Fruit fly (Drosophila melanogaster) whole organism, embryonic: ENCODE results near the gene Bx.
A peak's percentile ranks its signal among the peaks of the same experiment; 100 is the strongest.

Experiments used
- Asciz ChIP-seq: fragments of 200-800 bp; sonication (Bioruptor generic); optimal IDR thresholded peaks from 2 replicates; lab custom pipeline; 2017; ENCODE audit warnings: missing biosample characterization, mild to moderate bottlenecking, missing genetic modification characterization, missing genetic modification reagents
- CG10431 ChIP-seq: fragments of 200-800 bp; sonication (Bioruptor generic); optimal IDR thresholded peaks from 3 replicates; lab custom pipeline; 2018; ENCODE audit warnings: missing biosample characterization, mild to moderate bottlenecking, missing genetic modification characterization
- CG10959 ChIP-seq: fragments of 200-800 bp; sonication (Bioruptor generic); IDR thresholded peaks from 2 replicates; pipeline ENCODE4 v1.3.6; 2022; ENCODE audit warnings: missing biosample characterization, missing genetic modification characterization
- CG11093 ChIP-seq: fragments of 200-800 bp; sonication (Bioruptor generic); IDR thresholded peaks from 3 replicates; pipeline ENCODE4 v1.3.6; 2022; ENCODE audit warnings: missing biosample characterization, missing genetic modification characterization
- CG11247 ChIP-seq: fragments of 200-800 bp; sonication (Bioruptor generic); IDR thresholded peaks from 2 replicates; pipeline ENCODE4 v1.3.6; 2022; ENCODE audit warnings: missing biosample characterization, missing genetic modification characterization
- CG12071 ChIP-seq: fragments of 200-800 bp; sonication (Bioruptor generic); optimal IDR thresholded peaks from 3 replicates; lab custom pipeline; 2018; ENCODE audit warnings: missing biosample characterization, mild to moderate bottlenecking, missing genetic modification characterization
- CG13424 ChIP-seq: fragments of 200-800 bp; sonication (Bioruptor generic); optimal IDR thresholded peaks from 2 replicates; lab custom pipeline; 2019; ENCODE audit warnings: missing biosample characterization, mild to moderate bottlenecking, missing genetic modification characterization, moderate library complexity
- CG15601 ChIP-seq: fragments of 200-800 bp; sonication (Bioruptor generic); optimal IDR thresholded peaks from 3 replicates; lab custom pipeline; 2019; ENCODE audit warnings: missing biosample characterization, mild to moderate bottlenecking, missing genetic modification characterization, moderate library complexity
- CG15696 ChIP-seq: fragments of 200-800 bp; sonication (Bioruptor generic); optimal IDR thresholded peaks from 2 replicates; lab custom pipeline; 2019; ENCODE audit warnings: missing biosample characterization, mild to moderate bottlenecking, missing genetic modification characterization, moderate library complexity
- CG17186 ChIP-seq: fragments of 200-800 bp; sonication (Bioruptor generic); optimal IDR thresholded peaks from 3 replicates; lab custom pipeline; 2017; ENCODE audit warnings: missing biosample characterization, missing genetic modification reagents, missing genetic modification characterization
- CG17328 ChIP-seq: fragments of 200-800 bp; sonication (Bioruptor generic); IDR thresholded peaks from 2 replicates; pipeline ENCODE4 v1.3.6; 2022; ENCODE audit warnings: missing biosample characterization, missing genetic modification characterization
- CG18476 ChIP-seq: fragments of 200-800 bp; sonication (Bioruptor generic); optimal IDR thresholded peaks from 2 replicates; lab custom pipeline; 2016; ENCODE audit warnings: missing biosample characterization, mild to moderate bottlenecking, missing genetic modification characterization
- CG2120 ChIP-seq: fragments of 200-800 bp; sonication (Bioruptor generic); optimal IDR thresholded peaks from 3 replicates; lab custom pipeline; 2016; ENCODE audit warnings: missing biosample characterization, missing genetic modification characterization
- CG31388 ChIP-seq: fragments of 200-800 bp; sonication (Bioruptor generic); optimal IDR thresholded peaks from 2 replicates; lab custom pipeline; 2016; ENCODE audit warnings: missing biosample characterization, missing genetic modification characterization
- CG33557 ChIP-seq: fragments of 200-800 bp; sonication (Bioruptor generic); optimal IDR thresholded peaks from 2 replicates; lab custom pipeline; 2019; ENCODE audit warnings: missing biosample characterization, mild to moderate bottlenecking, missing genetic modification characterization, moderate library complexity
- CG3407 ChIP-seq: fragments of 200-800 bp; sonication (Bioruptor generic); optimal IDR thresholded peaks from 2 replicates; lab custom pipeline; 2018; ENCODE audit warnings: missing biosample characterization, mild to moderate bottlenecking, missing genetic modification characterization
- CG3838 ChIP-seq: fragments of 200-800 bp; sonication (Bioruptor generic); optimal IDR thresholded peaks from 3 replicates; lab custom pipeline; 2016; ENCODE audit warnings: missing biosample characterization, missing genetic modification characterization
- CG4328 ChIP-seq: fragments of 200-800 bp; sonication (Bioruptor generic); optimal IDR thresholded peaks from 3 replicates; lab custom pipeline; 2017; ENCODE audit warnings: missing biosample characterization, missing genetic modification reagents, missing genetic modification characterization
- CG4360 ChIP-seq: fragments of 200-800 bp; sonication (Bioruptor generic); IDR thresholded peaks from 2 replicates; pipeline ENCODE4 v1.3.6; 2022; ENCODE audit warnings: missing biosample characterization, missing genetic modification characterization
- CG6683 ChIP-seq: fragments of 200-800 bp; sonication (Bioruptor generic); optimal IDR thresholded peaks from 2 replicates; lab custom pipeline; 2017; ENCODE audit warnings: missing biosample characterization, mild to moderate bottlenecking, missing genetic modification characterization, missing genetic modification reagents
- CG7372 ChIP-seq: fragments of 200-800 bp; sonication (Bioruptor generic); IDR thresholded peaks from 2 replicates; pipeline ENCODE4 v1.3.6; 2022; ENCODE audit warnings: missing biosample characterization, missing genetic modification characterization
- CG7556 ChIP-seq: fragments of 200-800 bp; sonication (Bioruptor generic); optimal IDR thresholded peaks from 2 replicates; lab custom pipeline; 2017; ENCODE audit warnings: missing biosample characterization, mild to moderate bottlenecking, missing genetic modification characterization
- CG7928 ChIP-seq: fragments of 200-800 bp; sonication (Bioruptor generic); optimal IDR thresholded peaks from 2 replicates; lab custom pipeline; 2017; ENCODE audit warnings: missing biosample characterization, mild to moderate bottlenecking, missing genetic modification characterization
- CG9437 ChIP-seq: fragments of 200-800 bp; sonication (Bioruptor generic); optimal IDR thresholded peaks from 2 replicates; lab custom pipeline; 2018; ENCODE audit warnings: missing biosample characterization, mild to moderate bottlenecking, missing genetic modification characterization
- Dfd ChIP-seq, 2 experiments: fragments of >200 bp; optimal IDR thresholded peaks; 2 replicates each; lab custom pipeline; 2017; ENCODE audit warnings: missing biosample characterization in 2 of 2, missing genetic modification characterization in 2 of 2
- E2f2 ChIP-seq: fragments of 200-800 bp; sonication (Bioruptor generic); IDR thresholded peaks from 2 replicates; pipeline ENCODE4 v1.3.6; 2022; ENCODE audit warnings: missing biosample characterization, missing genetic modification characterization
- Ets97D ChIP-seq: fragments of 200-800 bp; sonication (Bioruptor generic); optimal IDR thresholded peaks from 3 replicates; lab custom pipeline; 2016; ENCODE audit warnings: missing biosample characterization, missing genetic modification characterization
- HmgD ChIP-seq: fragments of 200-800 bp; sonication (Bioruptor generic); optimal IDR thresholded peaks from 3 replicates; lab custom pipeline; 2016; ENCODE audit warnings: missing biosample characterization, missing genetic modification characterization
- Hmx ChIP-seq: fragments of 200-800 bp; sonication (Bioruptor generic); optimal IDR thresholded peaks from 2 replicates; lab custom pipeline; 2016; ENCODE audit warnings: missing biosample characterization, missing genetic modification characterization
- Hsf ChIP-seq: fragments of 200-800 bp; sonication (Bioruptor generic); optimal IDR thresholded peaks from 3 replicates; lab custom pipeline; 2016; ENCODE audit warnings: missing biosample characterization, missing genetic modification characterization
- Jarid2 ChIP-seq: fragments of 200-800 bp; sonication (Bioruptor generic); optimal IDR thresholded peaks from 3 replicates; lab custom pipeline; 2017; ENCODE audit warnings: mild to moderate bottlenecking, missing biosample characterization, missing genetic modification reagents, missing genetic modification characterization
- Mes4 ChIP-seq: fragments of 200-800 bp; sonication (Bioruptor generic); optimal IDR thresholded peaks from 2 replicates; lab custom pipeline; 2016; ENCODE audit warnings: missing biosample characterization, missing genetic modification characterization
- NC2α ChIP-seq: fragments of 200-800 bp; sonication (Bioruptor generic); optimal IDR thresholded peaks from 2 replicates; lab custom pipeline; 2016; ENCODE audit warnings: missing biosample characterization, missing genetic modification characterization
- Ravus ChIP-seq: fragments of 200-800 bp; sonication (Bioruptor generic); IDR thresholded peaks from 2 replicates; pipeline ENCODE4 v1.3.6; 2022; ENCODE audit warnings: missing biosample characterization, missing genetic modification characterization
- Tbp ChIP-seq: fragments of >200 bp; optimal IDR thresholded peaks from 2 replicates; lab custom pipeline; 2018; ENCODE audit warnings: missing biosample characterization, missing genetic modification characterization
- Usf ChIP-seq: fragments of 200-800 bp; sonication (Bioruptor generic); optimal IDR thresholded peaks from 2 replicates; lab custom pipeline; 2017; ENCODE audit warnings: missing genotype, missing biosample characterization, missing genetic modification characterization
- chm ChIP-seq: fragments of 200-800 bp; sonication (Bioruptor generic); IDR thresholded peaks from 2 replicates; pipeline ENCODE4 v1.3.6; 2022; ENCODE audit warnings: missing biosample characterization, missing genetic modification characterization
- chn ChIP-seq: fragments of 200-800 bp; sonication (Bioruptor generic); optimal IDR thresholded peaks from 2 replicates; lab custom pipeline; 2016; ENCODE audit warnings: missing biosample characterization, missing genetic modification characterization
- grn ChIP-seq: fragments of 200-800 bp; sonication (Bioruptor generic); optimal IDR thresholded peaks from 3 replicates; lab custom pipeline; 2017; ENCODE audit warnings: missing biosample characterization, missing genetic modification characterization
- hkb ChIP-seq, 2 experiments: fragments of 200-800 bp in 1 of 2; fragments of >200 bp in 1 of 2; sonication (Bioruptor generic) in 1 of 2; IDR thresholded peaks in 1 of 2; optimal IDR thresholded peaks in 1 of 2; 2 replicates each; pipeline versions ENCODE4 v1.3.6 to Lab custom; 2017 to 2022; ENCODE audit warnings: missing biosample characterization in 1 of 2, missing genetic modification characterization in 1 of 2
- lov ChIP-seq, 2 experiments: fragments of 200-800 bp in 1 of 2; fragments of >200 bp in 1 of 2; sonication (Bioruptor generic) in 1 of 2; IDR thresholded peaks in 1 of 2; optimal IDR thresholded peaks in 1 of 2; 2 replicates in 1 of 2; 3 replicates in 1 of 2; pipeline versions ENCODE4 v1.3.6 to Lab custom; 2017 to 2022; ENCODE audit warnings: missing biosample characterization in 1 of 2, missing genetic modification characterization in 1 of 2
- luna ChIP-seq: fragments of 200-800 bp; sonication (Bioruptor generic); optimal IDR thresholded peaks from 2 replicates; lab custom pipeline; 2016; ENCODE audit warnings: missing biosample characterization, missing genetic modification characterization
- nmo ChIP-seq: fragments of 200-800 bp; sonication (Bioruptor generic); optimal IDR thresholded peaks from 2 replicates; lab custom pipeline; 2018; ENCODE audit warnings: missing biosample characterization, mild to moderate bottlenecking, missing genetic modification characterization, moderate library complexity
- odd ChIP-seq: fragments of 200-800 bp; sonication (Bioruptor generic); optimal IDR thresholded peaks from 2 replicates; lab custom pipeline; 2017; ENCODE audit warnings: missing biosample characterization, mild to moderate bottlenecking, missing genetic modification characterization
- phol ChIP-seq: fragments of 200-800 bp; sonication (Bioruptor generic); optimal IDR thresholded peaks from 3 replicates; lab custom pipeline; 2018; ENCODE audit warnings: missing biosample characterization, mild to moderate bottlenecking, missing genetic modification characterization, moderate library complexity
- so ChIP-seq: fragments of 200-800 bp; sonication (Bioruptor generic); IDR thresholded peaks from 3 replicates; pipeline ENCODE4 v1.3.6; 2022; ENCODE audit warnings: missing biosample characterization, missing genetic modification characterization
- sr ChIP-seq: fragments of 200-800 bp; sonication (Bioruptor generic); IDR thresholded peaks from 3 replicates; pipeline ENCODE4 v1.3.6; 2022; ENCODE audit warnings: missing biosample characterization, missing genetic modification characterization
- stwl ChIP-seq: fragments of 200-800 bp; sonication (Bioruptor generic); optimal IDR thresholded peaks from 3 replicates; lab custom pipeline; 2018; ENCODE audit warnings: missing biosample characterization, mild to moderate bottlenecking, missing genetic modification characterization, moderate library complexity
- usp ChIP-seq: fragments of >200 bp; optimal IDR thresholded peaks from 2 replicates; lab custom pipeline; 2017; ENCODE audit warnings: missing biosample characterization, missing genetic modification characterization
- zen ChIP-seq: fragments of 200-800 bp; sonication (Bioruptor generic); optimal IDR thresholded peaks from 3 replicates; lab custom pipeline; 2018; ENCODE audit warnings: missing biosample characterization, mild to moderate bottlenecking, missing genetic modification characterization, moderate library complexity
- zen2 ChIP-seq: fragments of 200-800 bp; sonication (Bioruptor generic); IDR thresholded peaks from 3 replicates; pipeline ENCODE4 v1.3.6; 2022; ENCODE audit warnings: missing biosample characterization, missing genetic modification characterization; ENCODE audit not compliant: partially characterized antibody

Bx gene

DNA sequence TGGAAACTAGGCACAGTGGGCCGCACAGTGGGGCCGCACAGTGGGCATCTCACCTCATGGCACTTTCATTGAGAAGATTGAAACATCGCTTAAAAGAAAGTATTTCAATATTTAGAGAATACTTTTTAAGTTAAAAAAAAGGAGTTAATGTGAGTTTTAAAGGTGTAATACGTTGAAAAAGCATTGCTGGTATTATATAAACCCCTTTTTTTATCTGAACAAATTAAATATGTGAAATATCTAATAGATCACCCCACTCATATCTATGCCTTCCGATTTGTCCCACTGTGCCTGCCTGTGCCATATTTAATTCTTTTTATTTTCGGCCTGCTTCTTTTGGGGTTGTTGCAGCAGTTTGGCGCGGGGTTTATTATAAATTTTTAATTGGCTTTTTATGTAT is 18.1 kb downstream of the Bx start (continued):
- TF ChIP-seq NC2α (GFP tag; lab: Kevin White, UChicago) (no peak), Usf (GFP tag; lab: Kevin White, UChicago) (no peak), CG13424 (tag; lab: Kevin White, UChicago) (peak; percentile 14), grn (GFP tag; lab: Kevin White, UChicago) (no peak), lov (optimal IDR thresholded peaks at IDR 0.05; lab: Kevin White, UChicago) (no peak), lov (GFP tag; IDR thresholded peaks at IDR 0.05; lab: Robert Waterston, UW) (no peak), CG6683 (GFP tag; lab: Kevin White, UChicago) (no peak), HmgD (GFP tag; lab: Kevin White, UChicago) (no peak), zen (tag; lab: Kevin White, UChicago) (no peak), Hsf (GFP tag; lab: Kevin White, UChicago) (peak; percentile 3), CG10959 (GFP tag; lab: Robert Waterston, UW) (no peak), chn (GFP tag; lab: Kevin White, UChicago) (peak; percentile 20), CG33557 (GFP tag; lab: Kevin White, UChicago) (no peak), CG9437 (peak; percentile 15), CG18476 (no peak), Hmx (GFP tag; lab: Kevin White, UChicago) (no peak), CG17186 (GFP tag; lab: Kevin White, UChicago) (no peak), CG10431 (GFP tag; lab: Kevin White, UChicago) (no peak), phol (peak; percentile 46), CG11093 (GFP tag; lab: Robert Waterston, UW) (no peak), CG3407 (GFP tag; lab: Kevin White, UChicago) (peak; percentile 44), CG2120 (GFP tag; lab: Kevin White, UChicago) (peak; percentile 1), usp (GFP tag; lab: Kevin White, UChicago) (no peak), CG15696 (tag; lab: Kevin White, UChicago) (no peak), CG7928 (no peak), Mes4 (GFP tag; lab: Kevin White, UChicago) (no peak), CG4328 (no peak), Asciz (GFP tag; lab: Kevin White, UChicago) (no peak), CG7556 (GFP tag; lab: Kevin White, UChicago) (peak; percentile 52), Ravus (no peak), E2f2 (GFP tag; lab: Robert Waterston, UW) (no peak), Tbp (no peak), odd (GFP tag; lab: Kevin White, UChicago) (no peak), CG11247 (GFP tag; lab: Robert Waterston, UW) (no peak), nmo (GFP tag; lab: Kevin White, UChicago) (peak; percentile 44), Ets97D (GFP tag; lab: Kevin White, UChicago) (peak; percentile 4), so (GFP tag; lab: Robert Waterston, UW) (no peak), CG7372 (GFP tag; lab: Robert Waterston, UW) (no peak), Jarid2 (GFP tag; lab: Kevin White, UChicago) (no peak), sr (GFP tag; lab: Robert Waterston, UW) (no peak), CG15601 (tag; lab: Kevin White, UChicago) (no peak), CG4360 (GFP tag; lab: Robert Waterston, UW) (no peak), stwl (tag; lab: Kevin White, UChicago) (no peak), zen2 (no peak), CG3838 (GFP tag; lab: Kevin White, UChicago) (no peak), luna (GFP tag; lab: Kevin White, UChicago) (no peak), CG31388 (GFP tag; lab: Kevin White, UChicago) (no peak), CG17328 (0 out of 2 replicates have a peak, but pooled peaks have one; percentile 41), hkb (optimal IDR thresholded peaks at IDR 0.05; lab: Kevin White, UChicago) (no peak), hkb (GFP tag; IDR thresholded peaks at IDR 0.05; lab: Robert Waterston, UW) (no peak), chm (no peak), Dfd (GFP tag; optimal IDR thresholded peaks at IDR 0.05; lab: Kevin White, UChicago) (no peak), CG12071 (GFP tag; lab: Kevin White, UChicago) (no peak)
